Worm (Caenorhabditis elegans): ENCODE results near the gene irld-59.
"Not testable (repeated sequence)": the region's sequence is repeated elsewhere in the genome, so short reads cannot be mapped to it uniquely, and the experiment has no call there.

The irld-59 gene

ce11 chrIV:15315502-15315901 lies 21.4 kb upstream of the irld-59 start:
- TF ChIP-seq pqm-1 (tag; optimal IDR thresholded peaks at IDR 0.05) (no peak), nhr-85 (tag) (peak; percentile 14), nhr-71 (tag; optimal IDR thresholded peaks at IDR 0.05) (no peak), pag-3 (tag; optimal IDR thresholded peaks at IDR 0.05; ENCODE audit: borderline replicate concordance, insufficient read depth) (no peak), lin-35 (GFP tag; optimal IDR thresholded peaks at IDR 0.05) (no peak), ets-5 (GFP tag; IDR thresholded peaks at IDR 0.05) (no peak), nhr-11 (tag; optimal IDR thresholded peaks at IDR 0.05) (no peak), rnt-1 (tag; optimal IDR thresholded peaks at IDR 0.05) (no peak)

ce11 chrIV:15318982-15319381 lies 17.9 kb upstream of the irld-59 start, which contains the start of gene Y73F8A.14:
Gene Y73F8A.14, minus strand, starts transcription at chrIV:15319082.
- not testable (repeated sequence) for TF ChIP-seq ceh-8 (GFP tag; optimal IDR thresholded peaks at IDR 0.05); tlp-1 (tag; optimal IDR thresholded peaks at IDR 0.05); nhr-11 (tag; optimal IDR thresholded peaks at IDR 0.05)

- no peak for TF ChIP-seq ceh-8 (GFP tag; optimal IDR thresholded peaks at IDR 0.05)
- no peak for TF ChIP-seq ama-1 (optimal IDR thresholded peaks at IDR 0.05)
- no peak for TF ChIP-seq egl-27 (tag; optimal IDR thresholded peaks at IDR 0.05)
- no peak for TF ChIP-seq ces-1 (GFP tag; optimal IDR thresholded peaks at IDR 0.05)
- TF ChIP-seq Y116A8C.19 (tag; optimal IDR thresholded peaks at IDR 0.05; ENCODE audit: borderline replicate concordance), result no peak
- no peak for TF ChIP-seq lin-13 (GFP tag; optimal IDR thresholded peaks at IDR 0.05)
- TF ChIP-seq dsc-1 (tag; optimal IDR thresholded peaks at IDR 0.05), result no peak
- TF ChIP-seq ceh-90 (tag; optimal IDR thresholded peaks at IDR 0.05), result no peak
- TF ChIP-seq lir-3 (tag; optimal IDR thresholded peaks at IDR 0.05; ENCODE audit: poor library complexity), result no peak
- no peak for TF ChIP-seq nhr-19 (GFP tag; conservative IDR thresholded peaks at IDR 0.05)
- no peak for TF ChIP-seq pag-3 (tag; optimal IDR thresholded peaks at IDR 0.05; ENCODE audit: borderline replicate concordance, insufficient read depth)
- no peak for TF ChIP-seq fkh-4 (tag; optimal IDR thresholded peaks at IDR 0.05; ENCODE audit: borderline replicate concordance)
- TF ChIP-seq nhr-28 (tag; optimal IDR thresholded peaks at IDR 0.05), result no peak
- no peak for TF ChIP-seq snu-23 (GFP tag; optimal IDR thresholded peaks at IDR 0.05)
- TF ChIP-seq unc-86 (tag; optimal IDR thresholded peaks at IDR 0.05), result no peak
- TF ChIP-seq irx-1 (tag; optimal IDR thresholded peaks at IDR 0.05), result no peak
- no peak for TF ChIP-seq nhr-47 (tag; optimal IDR thresholded peaks at IDR 0.05)
These were observed 15.6 kb upstream of the irld-59 start, which contains the start of gene Y73F8A.15 for ce11 chrIV:15321279-15321678. Gene Y73F8A.15, plus strand, starts transcription at chrIV:15321579.

ce11 chrIV:15323593-15323992 lies 13.3 kb upstream of the irld-59 start, which contains the start of gene tbx-39:
Gene tbx-39, plus strand, starts transcription at chrIV:15323893.
- no peak for TF ChIP-seq vab-15 (tag; optimal IDR thresholded peaks at IDR 0.05)
- TF ChIP-seq swsn-7 (tag; optimal IDR thresholded peaks at IDR 0.05), result no peak

ce11 chrIV:15328092-15328491 lies 8.8 kb upstream of the irld-59 start, which contains the start of gene tbx-40:
Gene tbx-40, minus strand, starts transcription at chrIV:15328192.
- no peak for TF ChIP-seq efl-3 (GFP tag; optimal IDR thresholded peaks at IDR 0.05)
- TF ChIP-seq aha-1 (tag; optimal IDR thresholded peaks at IDR 0.05), result no peak
- TF ChIP-seq Y116A8C.19 (tag; optimal IDR thresholded peaks at IDR 0.05; ENCODE audit: borderline replicate concordance), result no peak
- no peak for TF ChIP-seq swsn-7 (tag; optimal IDR thresholded peaks at IDR 0.05)
- TF ChIP-seq nhr-20 (tag; optimal IDR thresholded peaks at IDR 0.05), result no peak
- TF ChIP-seq ceh-63 (GFP tag; optimal IDR thresholded peaks at IDR 0.05), result no peak
- no peak for TF ChIP-seq nhr-19 (GFP tag; conservative IDR thresholded peaks at IDR 0.05)
- TF ChIP-seq rnt-1 (tag; optimal IDR thresholded peaks at IDR 0.05), result no peak
- no peak for TF ChIP-seq efl-1 (optimal IDR thresholded peaks at IDR 0.05)
- TF ChIP-seq efl-1 (GFP tag; optimal IDR thresholded peaks at IDR 0.05 in 1 of 2), result no peak
- TF ChIP-seq ztf-4 (tag; optimal IDR thresholded peaks at IDR 0.05), result no peak
- TF ChIP-seq F16B12.6 (tag; optimal IDR thresholded peaks at IDR 0.05), result no peak
- TF ChIP-seq xbp-1 (tag; optimal IDR thresholded peaks at IDR 0.05), result no peak
- TF ChIP-seq ztf-11 (tag; optimal IDR thresholded peaks at IDR 0.05), result no peak
- TF ChIP-seq lin-14 (GFP tag; optimal IDR thresholded peaks at IDR 0.05), result no peak

All from whole organism, L1 larva.